Fruit fly (Drosophila melanogaster) whole organism, embryonic: ENCODE data around the gene CG31459.

Experiments
- Asciz ChIP-seq: fragments of 200-800 bp; sonication (Bioruptor generic); optimal IDR thresholded peaks from 2 replicates; lab custom pipeline; 2017; ENCODE audit warnings: missing biosample characterization, mild to moderate bottlenecking, missing genetic modification characterization, missing genetic modification reagents
- CG10209 ChIP-seq: fragments of 200-800 bp; sonication (Bioruptor generic); optimal IDR thresholded peaks from 3 replicates; lab custom pipeline; 2017; ENCODE audit warnings: missing biosample characterization, mild to moderate bottlenecking, missing genetic modification characterization, missing genetic modification reagents
- CG10543 ChIP-seq: fragments of 200-800 bp; sonication (Bioruptor generic); optimal IDR thresholded peaks from 3 replicates; lab custom pipeline; 2017; ENCODE audit warnings: missing biosample characterization, mild to moderate bottlenecking, missing genetic modification characterization, moderate library complexity
- CG10654 ChIP-seq: fragments of 200-800 bp; sonication (Bioruptor generic); optimal IDR thresholded peaks from 2 replicates; lab custom pipeline; 2016; ENCODE audit warnings: missing biosample characterization, missing genetic modification characterization
- CG11560 ChIP-seq: fragments of 200-800 bp; sonication (Bioruptor generic); IDR thresholded peaks from 3 replicates; pipeline ENCODE4 v1.3.6; 2022; ENCODE audit warnings: missing biosample characterization, missing genetic modification characterization
- CG11695 ChIP-seq: fragments of 200-800 bp; sonication (Bioruptor generic); IDR thresholded peaks from 3 replicates; pipeline ENCODE4 v1.3.6; 2022; ENCODE audit warnings: missing biosample characterization, missing genetic modification characterization
- CG11723 ChIP-seq: fragments of 200-800 bp; sonication (Bioruptor generic); optimal IDR thresholded peaks from 2 replicates; lab custom pipeline; 2017; ENCODE audit warnings: missing biosample characterization, mild to moderate bottlenecking, missing genetic modification characterization
- CG12744 ChIP-seq: fragments of 200-800 bp; sonication (Bioruptor generic); optimal IDR thresholded peaks from 2 replicates; lab custom pipeline; 2016; ENCODE audit warnings: missing biosample characterization, missing genetic modification characterization
- CG14441 ChIP-seq: fragments of 200-800 bp; sonication (Bioruptor generic); IDR thresholded peaks from 2 replicates; pipeline ENCODE4 v1.3.6; 2022; ENCODE audit warnings: missing biosample characterization, missing genetic modification characterization
- CG14965 ChIP-seq: fragments of 200-800 bp; sonication (Bioruptor generic); optimal IDR thresholded peaks from 2 replicates; lab custom pipeline; 2016; ENCODE audit warnings: missing biosample characterization, missing genetic modification characterization, borderline replicate concordance
- CG17328 ChIP-seq: fragments of 200-800 bp; sonication (Bioruptor generic); IDR thresholded peaks from 2 replicates; pipeline ENCODE4 v1.3.6; 2022; ENCODE audit warnings: missing biosample characterization, missing genetic modification characterization
- CG18262 ChIP-seq: fragments of 200-800 bp; optimal IDR thresholded peaks from 3 replicates; lab custom pipeline; 2019; ENCODE audit warnings: missing biosample characterization, mild to moderate bottlenecking, missing genetic modification characterization, moderate library complexity
- CG3065 ChIP-seq: fragments of 200-800 bp; sonication (Bioruptor generic); optimal IDR thresholded peaks from 2 replicates; lab custom pipeline; 2016; ENCODE audit warnings: missing biosample characterization, missing genetic modification characterization
- CG32767 ChIP-seq: fragments of 200-800 bp; sonication (Bioruptor generic); IDR thresholded peaks from 2 replicates; pipeline ENCODE4 v1.3.6; 2022; ENCODE audit warnings: missing biosample characterization, missing genetic modification characterization
- CG3407 ChIP-seq: fragments of 200-800 bp; sonication (Bioruptor generic); optimal IDR thresholded peaks from 2 replicates; lab custom pipeline; 2018; ENCODE audit warnings: missing biosample characterization, mild to moderate bottlenecking, missing genetic modification characterization
- CG3838 ChIP-seq: fragments of 200-800 bp; sonication (Bioruptor generic); optimal IDR thresholded peaks from 3 replicates; lab custom pipeline; 2016; ENCODE audit warnings: missing biosample characterization, missing genetic modification characterization
- CG6272 ChIP-seq: fragments of 200-800 bp; sonication (Bioruptor generic); IDR thresholded peaks from 2 replicates; pipeline ENCODE4 v1.3.6; 2022; ENCODE audit warnings: missing biosample characterization, missing genetic modification characterization
- CG8924 ChIP-seq: fragments of 200-800 bp; optimal IDR thresholded peaks from 3 replicates; lab custom pipeline; 2019; ENCODE audit warnings: missing biosample characterization, mild to moderate bottlenecking, missing genetic modification characterization, moderate library complexity
- CG9817 ChIP-seq: fragments of 200-800 bp; sonication (Bioruptor generic); optimal IDR thresholded peaks from 2 replicates; lab custom pipeline; 2018; ENCODE audit warnings: missing biosample characterization, mild to moderate bottlenecking, missing genetic modification characterization, moderate library complexity
- CG9876 ChIP-seq: fragments of 200-800 bp; sonication (Bioruptor generic); optimal IDR thresholded peaks from 2 replicates; lab custom pipeline; 2016; ENCODE audit warnings: missing biosample characterization, missing genetic modification characterization
- Dbx ChIP-seq: fragments of 200-800 bp; sonication (Bioruptor generic); IDR thresholded peaks from 3 replicates; pipeline ENCODE4 v1.3.6; 2022; ENCODE audit warnings: missing biosample characterization, missing genetic modification characterization
- Dip3 ChIP-seq: fragments of 200-800 bp; sonication (Bioruptor generic); optimal IDR thresholded peaks from 3 replicates; lab custom pipeline; 2016; ENCODE audit warnings: missing biosample characterization, missing genetic modification characterization
- Dref ChIP-seq: fragments of 200-800 bp; sonication (Bioruptor generic); IDR thresholded peaks from 2 replicates; pipeline ENCODE4 v1.3.6; 2022; ENCODE audit warnings: missing biosample characterization, missing genetic modification characterization
- Gsc ChIP-seq: fragments of 200-800 bp; sonication (Bioruptor generic); IDR thresholded peaks from 2 replicates; pipeline ENCODE4 v1.3.6; 2022; ENCODE audit warnings: missing biosample characterization, missing genetic modification characterization
- HLH4C ChIP-seq: fragments of 200-800 bp; sonication (Bioruptor generic); IDR thresholded peaks from 3 replicates; pipeline ENCODE4 v1.3.6; 2022; ENCODE audit warnings: missing biosample characterization, missing genetic modification characterization; ENCODE audit not compliant: partially characterized antibody
- Mad ChIP-seq: fragments of 200-800 bp; sonication (Bioruptor generic); optimal IDR thresholded peaks from 2 replicates; lab custom pipeline; 2016; ENCODE audit warnings: missing biosample characterization, missing genetic modification characterization
- NC2β ChIP-seq: fragments of 200-800 bp; sonication (Bioruptor generic); optimal IDR thresholded peaks from 2 replicates; lab custom pipeline; 2016; ENCODE audit warnings: missing biosample characterization, missing genetic modification characterization
- Poxn ChIP-seq: fragments of 200-800 bp; sonication (Bioruptor generic); IDR thresholded peaks from 2 replicates; pipeline ENCODE4 v1.3.6; 2022; ENCODE audit warnings: missing biosample characterization, missing genetic modification characterization
- Sox102F ChIP-seq: fragments of 200-800 bp; sonication (Bioruptor generic); optimal IDR thresholded peaks from 2 replicates; lab custom pipeline; 2018; ENCODE audit warnings: missing biosample characterization, mild to moderate bottlenecking, missing genetic modification characterization, moderate library complexity
- Ssrp ChIP-seq: fragments of 200-800 bp; sonication (Bioruptor generic); optimal IDR thresholded peaks from 2 replicates; lab custom pipeline; 2018; ENCODE audit warnings: missing biosample characterization, mild to moderate bottlenecking, missing genetic modification characterization, moderate library complexity
- Stat92E ChIP-seq, 3 experiments: fragments of >200 bp in 2 of 3; fragments of 200-800 bp in 1 of 3; sonication (Bioruptor generic) in 1 of 3; optimal IDR thresholded peaks; 2 replicates each; lab custom pipeline; 2017 to 2019; ENCODE audit warnings: missing biosample characterization in 3 of 3, missing genetic modification characterization in 3 of 3, mild to moderate bottlenecking in 1 of 3, moderate library complexity in 1 of 3
- YL-1 ChIP-seq: fragments of 200-800 bp; sonication (Bioruptor generic); optimal IDR thresholded peaks from 3 replicates; lab custom pipeline; 2017; ENCODE audit warnings: missing biosample characterization, mild to moderate bottlenecking, missing genetic modification characterization
- ac ChIP-seq: fragments of 200-800 bp; sonication (Bioruptor generic); optimal IDR thresholded peaks from 3 replicates; lab custom pipeline; 2017; ENCODE audit warnings: missing biosample characterization, mild to moderate bottlenecking, missing genetic modification characterization
- da ChIP-seq: fragments of 200-800 bp; sonication (Bioruptor generic); optimal IDR thresholded peaks from 2 replicates; lab custom pipeline; 2016; ENCODE audit warnings: missing biosample characterization, missing genetic modification characterization
- dati ChIP-seq: fragments of 200-800 bp; sonication (Bioruptor generic); IDR thresholded peaks from 2 replicates; pipeline ENCODE4 v1.3.6; 2022; ENCODE audit warnings: missing biosample characterization, missing genetic modification characterization
- dysf ChIP-seq: fragments of 200-800 bp; sonication (Bioruptor generic); IDR thresholded peaks from 3 replicates; pipeline ENCODE4 v1.3.6; 2022; ENCODE audit warnings: missing biosample characterization, missing genetic modification characterization
- esg ChIP-seq: fragments of 200-800 bp; sonication (Bioruptor generic); conservative IDR thresholded peaks from 2 replicates; pipeline ENCODE4 v1.3.6; 2022; ENCODE audit warnings: missing biosample characterization, missing genetic modification characterization
- fru ChIP-seq: fragments of >200 bp; optimal IDR thresholded peaks from 2 replicates; lab custom pipeline; 2017
- hth ChIP-seq: fragments of >200 bp; optimal IDR thresholded peaks from 2 replicates; lab custom pipeline; 2017; ENCODE audit warnings: inconsistent platforms
- kay ChIP-seq: fragments of 200-800 bp; sonication (Bioruptor generic); optimal IDR thresholded peaks from 2 replicates; lab custom pipeline; 2016; ENCODE audit warnings: missing biosample characterization, missing genetic modification characterization
- lilli ChIP-seq: fragments of 200-800 bp; sonication (Bioruptor generic); optimal IDR thresholded peaks from 3 replicates; lab custom pipeline; 2016; ENCODE audit warnings: missing biosample characterization, missing genetic modification characterization
- lov ChIP-seq, 2 experiments: fragments of 200-800 bp in 1 of 2; fragments of >200 bp in 1 of 2; sonication (Bioruptor generic) in 1 of 2; IDR thresholded peaks in 1 of 2; optimal IDR thresholded peaks in 1 of 2; 2 replicates in 1 of 2; 3 replicates in 1 of 2; pipeline versions ENCODE4 v1.3.6 to Lab custom; 2017 to 2022; ENCODE audit warnings: missing biosample characterization in 1 of 2, missing genetic modification characterization in 1 of 2
- mirr ChIP-seq: fragments of 200-800 bp; sonication (Bioruptor generic); optimal IDR thresholded peaks from 3 replicates; lab custom pipeline; 2018; ENCODE audit warnings: missing biosample characterization, mild to moderate bottlenecking, missing genetic modification characterization
- pnt ChIP-seq: fragments of 200-800 bp; sonication (Bioruptor generic); optimal IDR thresholded peaks from 3 replicates; lab custom pipeline; 2016; ENCODE audit warnings: missing biosample characterization, missing genetic modification characterization
- row ChIP-seq: fragments of 200-800 bp; sonication (Bioruptor generic); IDR thresholded peaks from 3 replicates; pipeline ENCODE4 v1.3.6; 2022; ENCODE audit warnings: missing biosample characterization, missing genetic modification characterization
- run ChIP-seq: fragments of 200-800 bp; sonication (Bioruptor generic); optimal IDR thresholded peaks from 3 replicates; lab custom pipeline; 2018; ENCODE audit warnings: missing biosample characterization, mild to moderate bottlenecking, missing genetic modification characterization
- sug ChIP-seq: fragments of 200-800 bp; optimal IDR thresholded peaks from 2 replicates; lab custom pipeline; 2019; ENCODE audit warnings: missing biosample characterization, mild to moderate bottlenecking, missing genetic modification characterization, moderate library complexity
- tx ChIP-seq: fragments of 200-800 bp; sonication (Bioruptor generic); optimal IDR thresholded peaks from 2 replicates; lab custom pipeline; 2016; ENCODE audit warnings: missing biosample characterization, missing genetic modification characterization
- usp ChIP-seq: fragments of >200 bp; optimal IDR thresholded peaks from 2 replicates; lab custom pipeline; 2017; ENCODE audit warnings: missing biosample characterization, missing genetic modification characterization
- z ChIP-seq: fragments of 200-800 bp; sonication (Bioruptor generic); IDR thresholded peaks from 3 replicates; pipeline ENCODE4 v1.3.6; 2022; ENCODE audit warnings: missing biosample characterization, missing genetic modification characterization
- zfh2 ChIP-seq: fragments of 200-800 bp; sonication (Bioruptor generic); optimal IDR thresholded peaks from 2 replicates; lab custom pipeline; 2016; ENCODE audit warnings: missing biosample characterization, missing genetic modification characterization

CG31459 gene

dm6 chr3R:19889603-19890187 lies 49.0 kb downstream of the CG31459 start (continued):
- peak; percentile 64 for TF ChIP-seq CG18262
- TF ChIP-seq dati (GFP tag; lab: Robert Waterston, UW) = no peak
- TF ChIP-seq CG14965 = no peak
- TF ChIP-seq kay (GFP tag; lab: Kevin White, UChicago) = peak; percentile 13
- TF ChIP-seq da (GFP tag; lab: Kevin White, UChicago) = no peak
- peak; percentile 79 for TF ChIP-seq row (GFP tag; lab: Robert Waterston, UW)
- peak; percentile 72; the same call in 2 of the 3 replicates for TF ChIP-seq z
- peak; percentile 87 for TF ChIP-seq CG8924 (tag; lab: Kevin White, UChicago)
- TF ChIP-seq CG6272 (GFP tag; lab: Robert Waterston, UW) = 0 out of 2 replicates have a peak, but pooled peaks have one; percentile 6
- peak; percentile 17 for TF ChIP-seq Dip3
- TF ChIP-seq CG9817 (tag; lab: Kevin White, UChicago) = peak; percentile 73
- TF ChIP-seq lov (optimal IDR thresholded peaks at IDR 0.05; lab: Kevin White, UChicago) = no peak
- TF ChIP-seq lov (GFP tag; IDR thresholded peaks at IDR 0.05; lab: Robert Waterston, UW) = no peak
- no peak for TF ChIP-seq Dref (GFP tag; lab: Robert Waterston, UW)
- peak; percentile 23 for TF ChIP-seq lilli
- TF ChIP-seq YL-1 (GFP tag; lab: Kevin White, UChicago) = no peak
- TF ChIP-seq CG11560 = no peak
- TF ChIP-seq sug = peak; percentile 60
- TF ChIP-seq CG10543 (GFP tag; lab: Kevin White, UChicago) = peak; percentile 80
- no peak for TF ChIP-seq Poxn (GFP tag; lab: Robert Waterston, UW)
- TF ChIP-seq Mad (GFP tag; lab: Kevin White, UChicago) = no peak
- TF ChIP-seq CG12744 = no peak
- 0 out of 2 replicates have a peak, but pooled peaks have one; percentile 14 for TF ChIP-seq CG17328 (GFP tag; lab: Robert Waterston, UW)
- TF ChIP-seq ac (GFP tag; lab: Kevin White, UChicago) = no peak
- peak; percentile 70 for TF ChIP-seq mirr (GFP tag; lab: Kevin White, UChicago)
- no peak for TF ChIP-seq Stat92E (GFP tag; optimal IDR thresholded peaks at IDR 0.05; lab: Kevin White, UChicago)
- TF ChIP-seq Sox102F (GFP tag; lab: Kevin White, UChicago) = peak; percentile 67
- no peak for TF ChIP-seq CG9876 (GFP tag; lab: Kevin White, UChicago)
- TF ChIP-seq CG11723 (GFP tag; lab: Kevin White, UChicago) = no peak
- no peak for TF ChIP-seq fru (lab: Kevin White, UChicago)
- no peak for TF ChIP-seq tx (GFP tag; lab: Kevin White, UChicago)
- TF ChIP-seq pnt (GFP tag; lab: Kevin White, UChicago) = no peak
- no peak for TF ChIP-seq CG3407 (GFP tag; lab: Kevin White, UChicago)
- peak; percentile 1 for TF ChIP-seq CG3065
- TF ChIP-seq run (tag; lab: Kevin White, UChicago) = peak; percentile 42
- TF ChIP-seq Asciz (GFP tag; lab: Kevin White, UChicago) = peak; percentile 73
- TF ChIP-seq dysf = peak; percentile 79
- no peak for TF ChIP-seq HLH4C (GFP tag; lab: Robert Waterston, UW)
- peak; percentile 77 for TF ChIP-seq Dbx (GFP tag; lab: Robert Waterston, UW)
- TF ChIP-seq esg = peak; percentile 53
- no peak for TF ChIP-seq NC2β (GFP tag; lab: Kevin White, UChicago)
- TF ChIP-seq zfh2 (GFP tag; lab: Kevin White, UChicago) = no peak
- peak; percentile 80 for TF ChIP-seq CG10209
- TF ChIP-seq CG11695 (GFP tag; lab: Robert Waterston, UW) = peak; percentile 76
- peak; percentile 50 for TF ChIP-seq CG14441
- TF ChIP-seq Gsc (GFP tag; lab: Robert Waterston, UW) = no peak
- TF ChIP-seq CG3838 = no peak
- 0 out of 2 replicates have a peak, but pooled peaks have one; percentile 7 for TF ChIP-seq CG32767 (GFP tag; lab: Robert Waterston, UW)
- TF ChIP-seq CG10654 (GFP tag; lab: Kevin White, UChicago) = peak; percentile 70
- TF ChIP-seq Ssrp (tag; lab: Kevin White, UChicago) = peak; percentile 40
- no peak for TF ChIP-seq usp
- TF ChIP-seq hth (lab: Kevin White, UChicago) = no peak
